Fruit fly (Drosophila melanogaster) whole organism, larva: Measurements from ENCODE around the gene pan.

Source experiments
- noc ChIP-seq: fragments of 200-800 bp; sonication (Bioruptor generic); optimal IDR thresholded peaks from 3 replicates; lab custom pipeline; 2019; ENCODE audit warnings: missing biosample characterization, mild to moderate bottlenecking, missing genetic modification characterization, moderate library complexity

The pan gene

dm6 chr4:149123-149522 is 80.0 kb downstream of the pan start:
- TF ChIP-seq noc (tag; lab: Kevin White, UChicago): no peak

DNA sequence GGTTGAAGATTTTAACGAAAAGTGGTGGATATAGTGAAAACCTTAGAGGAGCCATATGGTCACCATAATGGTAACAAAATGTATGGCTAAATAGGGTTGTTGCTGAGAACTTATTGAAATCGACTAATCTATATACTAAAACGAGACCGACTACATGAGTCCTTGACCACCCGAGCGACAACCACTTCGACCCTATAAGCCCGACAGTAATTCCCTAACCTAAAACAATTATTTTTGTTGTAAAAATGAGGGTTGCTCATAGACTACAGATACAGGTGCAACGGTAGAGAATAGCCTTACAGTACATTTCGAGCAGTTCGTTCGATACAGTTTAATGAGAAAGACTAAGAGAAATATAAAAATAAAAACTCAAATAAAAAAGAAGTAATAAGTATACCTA is 81.3 kb downstream of the pan start, which contains the start of gene CG32006:
CG32006 (plus strand) TSS at position 312 of the 400 bp plus-strand sequence.
- no peak for TF ChIP-seq noc (tag; lab: Kevin White, UChicago)

- TF ChIP-seq noc (tag; lab: Kevin White, UChicago): no peak
Measured at dm6 chr4:155977-156376, 86.9 kb downstream of the pan start, which contains the start of gene CG31997. Gene CG31997 (minus strand): TSS chr4:156060.
